Worm (Caenorhabditis elegans) whole organism, L4/young adult: ENCODE results near the gene C17G10.10.

Experiments
- W03F9.2 ChIP-seq: fragments of 150-350 bp; optimal IDR thresholded peaks from 2 replicates; lab custom pipeline; 2014; ENCODE audit warnings: missing biosample characterization, missing genetic modification characterization
- dao-5 ChIP-seq: sonication (generic microtip); optimal IDR thresholded peaks from 2 replicates; lab custom pipeline; 2016; ENCODE audit warnings: missing genotype, missing genetic modification characterization, moderate library complexity, missing compliant biosample characterization
- him-1 ChIP-seq: sonication (generic microtip); optimal IDR thresholded peaks from 2 replicates; lab custom pipeline; 2016; ENCODE audit warnings: missing genotype, missing genetic modification reagents, missing genetic modification characterization, missing compliant biosample characterization

DNA sequence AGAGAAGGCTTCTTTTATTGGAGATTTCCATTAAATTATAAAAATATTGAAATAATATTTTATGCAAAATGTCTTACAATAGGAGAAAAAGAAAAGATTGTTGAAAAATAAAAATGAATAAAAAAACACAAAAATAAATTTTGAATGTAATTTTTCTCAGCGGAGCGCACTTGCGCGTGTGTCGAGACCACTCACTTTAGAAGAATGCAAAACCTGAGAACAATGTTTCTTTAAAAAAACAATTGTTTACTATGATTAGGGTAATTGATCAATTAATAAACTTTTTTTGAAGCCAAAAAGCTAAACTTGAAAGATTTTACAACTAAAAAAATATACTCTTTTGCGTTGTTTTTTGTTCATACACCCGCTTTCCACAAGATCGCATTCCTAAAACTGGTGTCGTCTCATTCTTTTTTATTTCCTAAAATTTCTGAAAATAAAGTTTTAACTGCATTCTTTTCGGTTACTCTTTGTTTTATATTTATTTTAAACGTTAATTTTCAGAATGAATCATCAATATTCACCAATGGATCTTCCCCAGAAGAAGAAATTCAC lies 4.9 kb downstream of the C17G10.10 start, which contains the start of gene ttc-4:
- no peak for TF ChIP-seq him-1 (tag; lab: Kevin White, UChicago)
- TF ChIP-seq W03F9.2: peak; percentile 57
- no peak for TF ChIP-seq dao-5 (tag; lab: Kevin White, UChicago)
